Worm (Caenorhabditis elegans): Measurements from ENCODE around the gene twk-25.

DNA sequence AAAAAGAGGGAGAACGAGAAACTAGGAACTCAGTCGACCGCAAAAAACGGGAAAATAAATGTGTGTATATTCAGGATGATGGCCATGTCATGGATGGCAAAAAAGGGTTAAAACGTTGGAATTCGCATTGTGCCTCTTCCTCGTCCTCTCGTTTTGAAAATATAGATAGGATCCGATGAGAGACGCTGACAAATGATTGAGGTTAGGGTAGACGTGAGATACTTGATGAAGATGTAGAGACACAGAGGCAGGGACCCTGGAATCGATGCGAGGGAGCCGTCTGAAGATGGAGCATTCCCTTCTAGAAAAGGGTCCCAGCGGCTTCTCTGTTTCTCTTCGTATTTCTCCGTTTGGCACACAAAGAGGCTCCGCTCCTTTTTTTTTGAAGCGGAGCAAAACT is 9.6 kb upstream of the twk-25 start:
- TF ChIP-seq xbp-1 (tag; optimal IDR thresholded peaks at IDR 0.05) (peak; percentile 3), lin-39 (tag; optimal IDR thresholded peaks at IDR 0.05) (no peak), grh-1 (GFP tag; IDR thresholded peaks at IDR 0.05) (no peak), hpl-2 (GFP tag; optimal IDR thresholded peaks at IDR 0.05) (no peak), C34B4.2 (tag; optimal IDR thresholded peaks at IDR 0.05) (no peak), C04F5.9 (tag; optimal IDR thresholded peaks at IDR 0.05) (no peak)

All from whole organism, L1 larva.